Fruit fly (Drosophila melanogaster) whole organism, embryonic: ENCODE results near the gene Prosbeta4R1.

Experiments
- CG2678 ChIP-seq: fragments of 200-800 bp; sonication (Bioruptor generic); optimal IDR thresholded peaks from 3 replicates; lab custom pipeline; 2019; ENCODE audit warnings: missing biosample characterization, mild to moderate bottlenecking, missing genetic modification characterization, moderate library complexity
- CG4404 ChIP-seq: fragments of 200-800 bp; sonication (Bioruptor generic); IDR thresholded peaks from 2 replicates; pipeline ENCODE4 v1.3.6; 2022; ENCODE audit warnings: missing biosample characterization, missing genetic modification characterization
- NC2α ChIP-seq: fragments of 200-800 bp; sonication (Bioruptor generic); optimal IDR thresholded peaks from 2 replicates; lab custom pipeline; 2016; ENCODE audit warnings: missing biosample characterization, missing genetic modification characterization
- Spps ChIP-seq: fragments of 200-800 bp; sonication (Bioruptor generic); optimal IDR thresholded peaks from 2 replicates; lab custom pipeline; 2018; ENCODE audit warnings: missing biosample characterization, mild to moderate bottlenecking, missing genetic modification characterization
- Taf1 ChIP-seq: fragments of 200-800 bp; sonication (Bioruptor generic); IDR thresholded peaks from 2 replicates; pipeline ENCODE4 v1.3.6; 2022; ENCODE audit warnings: missing biosample characterization, missing genetic modification characterization
- Vsx1 ChIP-seq: fragments of 200-800 bp; sonication (Bioruptor generic); optimal IDR thresholded peaks from 2 replicates; lab custom pipeline; 2017; ENCODE audit warnings: missing biosample characterization, mild to moderate bottlenecking, missing genetic modification characterization, missing genetic modification reagents
- bowl ChIP-seq: fragments of 200-800 bp; sonication (Bioruptor generic); IDR thresholded peaks from 2 replicates; pipeline ENCODE4 v1.3.6; 2022; ENCODE audit warnings: missing biosample characterization, missing genetic modification characterization
- fru ChIP-seq: fragments of >200 bp; optimal IDR thresholded peaks from 2 replicates; lab custom pipeline; 2017
- nerfin-2 ChIP-seq: fragments of 200-800 bp; sonication (Bioruptor generic); IDR thresholded peaks from 2 replicates; pipeline ENCODE4 v1.3.6; 2022; ENCODE audit warnings: missing biosample characterization, missing genetic modification characterization; ENCODE audit not compliant: partially characterized antibody
- pzg ChIP-seq: fragments of 200-800 bp; sonication (Bioruptor generic); optimal IDR thresholded peaks from 3 replicates; lab custom pipeline; 2018; ENCODE audit warnings: missing biosample characterization, mild to moderate bottlenecking, missing genetic modification characterization, moderate library complexity
- tap ChIP-seq: fragments of 200-800 bp; optimal IDR thresholded peaks from 3 replicates; lab custom pipeline; 2019; ENCODE audit warnings: missing biosample characterization, mild to moderate bottlenecking, missing genetic modification characterization, moderate library complexity

DNA sequence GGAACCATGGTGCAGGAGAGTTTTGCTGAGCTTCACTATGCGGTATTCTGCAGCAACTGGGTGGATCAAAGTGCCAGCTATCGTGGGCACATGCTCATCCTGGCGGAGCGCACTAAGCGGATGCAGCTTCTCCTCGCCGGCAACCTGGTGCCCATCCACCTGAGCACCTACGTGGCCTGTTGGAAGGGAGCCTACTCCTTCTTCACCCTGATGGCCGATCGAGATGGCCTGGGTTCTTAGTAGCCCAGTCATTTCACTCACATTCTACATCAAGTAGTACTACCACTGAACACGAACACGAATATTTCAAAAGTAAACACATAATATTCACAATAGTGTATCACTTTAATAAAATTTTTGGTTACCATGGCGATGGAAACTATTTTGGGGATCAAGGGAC is 2.2 kb downstream of the Prosbeta4R1 start, which contains the start of gene Prosbeta4R2:
- TF ChIP-seq CG4404 (GFP tag; lab: Robert Waterston, UW) (no peak), bowl (GFP tag; lab: Robert Waterston, UW) (no peak), fru (lab: Kevin White, UChicago) (no peak), NC2α (GFP tag; lab: Kevin White, UChicago) (no peak), tap (tag; lab: Kevin White, UChicago) (no peak), Vsx1 (no peak), nerfin-2 (GFP tag; lab: Robert Waterston, UW) (no peak), CG2678 (tag; lab: Kevin White, UChicago) (no peak), Taf1 (GFP tag; lab: Robert Waterston, UW) (no peak), pzg (GFP tag; lab: Kevin White, UChicago) (no peak), Spps (no peak)
